Worm (Caenorhabditis elegans) whole organism, L2 larva: ENCODE results near the gene C45B11.6.
A peak's percentile ranks its signal among the peaks of the same experiment; 100 is the strongest.

ENCODE experiments used
- C34F6.9 ChIP-seq: fragments of 150-350 bp; optimal IDR thresholded peaks from 2 replicates; lab custom pipeline; 2014; ENCODE audit warnings: missing biosample characterization, missing genetic modification characterization
- F13H6.1 ChIP-seq: sonication (generic microtip); optimal IDR thresholded peaks from 2 replicates; lab custom pipeline; 2016; ENCODE audit warnings: missing genetic modification characterization, missing compliant biosample characterization
- R02D3.7 ChIP-seq: fragments of 150-350 bp; optimal IDR thresholded peaks from 2 replicates; lab custom pipeline; 2014; ENCODE audit warnings: missing biosample characterization, missing genetic modification characterization
- Y55F3AM.14 ChIP-seq: fragments of 200-800 bp; sonication (Bioruptor generic); optimal IDR thresholded peaks from 2 replicates; lab custom pipeline; 2018; ENCODE audit warnings: mild to moderate bottlenecking, missing genetic modification characterization, missing compliant biosample characterization
- ZK546.5 ChIP-seq: sonication (generic microtip); optimal IDR thresholded peaks from 2 replicates; lab custom pipeline; 2017; ENCODE audit warnings: missing biosample characterization, missing genetic modification characterization
- alr-1 ChIP-seq: fragments of 150-350 bp; optimal IDR thresholded peaks from 2 replicates; lab custom pipeline; 2014; ENCODE audit warnings: missing biosample characterization, missing genetic modification characterization
- aly-2 ChIP-seq: fragments of 150-350 bp; optimal IDR thresholded peaks from 2 replicates; lab custom pipeline; 2014; ENCODE audit warnings: missing biosample characterization, missing genetic modification characterization
- ama-1 ChIP-seq: fragments of 150-350 bp; optimal IDR thresholded peaks from 2 replicates; lab custom pipeline; 2018; ENCODE audit warnings: inconsistent platforms
- blmp-1 ChIP-seq: sonication (generic microtip); optimal IDR thresholded peaks from 2 replicates; lab custom pipeline; 2017; ENCODE audit warnings: missing genetic modification characterization, mild to moderate bottlenecking, missing compliant biosample characterization, antibody characterized with exemption, moderate library complexity; ENCODE audit not compliant: insufficient read depth
- ceh-16 ChIP-seq: fragments of 150-350 bp; optimal IDR thresholded peaks from 2 replicates; lab custom pipeline; 2014; ENCODE audit warnings: missing biosample characterization, missing genetic modification characterization
- ceh-82 ChIP-seq: fragments of 150-350 bp; optimal IDR thresholded peaks from 2 replicates; lab custom pipeline; 2014; ENCODE audit warnings: missing biosample characterization, missing genetic modification characterization
- crh-2 ChIP-seq: sonication (generic microtip); optimal IDR thresholded peaks from 2 replicates; lab custom pipeline; 2017; ENCODE audit warnings: missing biosample characterization, missing genetic modification characterization
- dmd-4 ChIP-seq: sonication (generic microtip); optimal IDR thresholded peaks from 2 replicates; lab custom pipeline; 2017; ENCODE audit warnings: missing biosample characterization, missing genetic modification characterization
- egl-27 ChIP-seq: sonication (generic microtip); optimal IDR thresholded peaks from 3 replicates; lab custom pipeline; 2017; ENCODE audit warnings: missing biosample characterization, missing genetic modification reagents, missing genetic modification characterization
- elt-1 ChIP-seq: fragments of 150-350 bp; optimal IDR thresholded peaks from 2 replicates; lab custom pipeline; 2014; ENCODE audit warnings: missing biosample characterization, missing genetic modification characterization
- elt-3 ChIP-seq: sonication (generic microtip); optimal IDR thresholded peaks from 2 replicates; lab custom pipeline; 2017; ENCODE audit warnings: missing biosample characterization, missing genetic modification characterization
- fos-1 ChIP-seq: fragments of 150-350 bp; optimal IDR thresholded peaks from 2 replicates; lab custom pipeline; 2014; ENCODE audit warnings: missing biosample characterization, missing genetic modification characterization
- gmeb-1 ChIP-seq: fragments of 150-350 bp; optimal IDR thresholded peaks from 2 replicates; lab custom pipeline; 2014; ENCODE audit warnings: missing biosample characterization, missing genetic modification characterization
- lin-11 ChIP-seq: fragments of 150-350 bp; sonication (generic microtip); optimal IDR thresholded peaks from 2 replicates; lab custom pipeline; 2014; ENCODE audit warnings: missing biosample characterization, missing genetic modification characterization, inconsistent platforms, mixed read lengths
- lin-13 ChIP-seq: fragments of 150-350 bp; optimal IDR thresholded peaks from 2 replicates; lab custom pipeline; 2014; ENCODE audit warnings: missing biosample characterization, missing genetic modification reagents, missing genetic modification characterization
- lin-39 ChIP-seq: fragments of 150-350 bp; optimal IDR thresholded peaks from 2 replicates; lab custom pipeline; 2014; ENCODE audit warnings: missing biosample characterization, missing genetic modification reagents, missing genetic modification characterization
- lsy-2 ChIP-seq, 2 experiments: fragments of 150-350 bp in 1 of 2; sonication (generic microtip) in 1 of 2; optimal IDR thresholded peaks; 2 replicates each; lab custom pipeline; 2014 to 2017; ENCODE audit warnings: missing biosample characterization in 2 of 2, missing genetic modification characterization in 2 of 2
- mab-5 ChIP-seq: fragments of 150-350 bp; optimal IDR thresholded peaks from 2 replicates; lab custom pipeline; 2014; ENCODE audit warnings: missing biosample characterization, missing genetic modification characterization
- mbf-1 ChIP-seq: sonication (generic microtip); optimal IDR thresholded peaks from 2 replicates; lab custom pipeline; 2017; ENCODE audit warnings: missing biosample characterization, missing genetic modification characterization
- mdl-1 ChIP-seq, 2 experiments: fragments of 150-350 bp in 1 of 2; sonication (generic microtip) in 1 of 2; optimal IDR thresholded peaks; 2 replicates each; lab custom pipeline; 2017; ENCODE audit warnings: missing biosample characterization in 2 of 2, missing genetic modification characterization in 2 of 2
- nhr-10 ChIP-seq: sonication (generic microtip); optimal IDR thresholded peaks from 2 replicates; lab custom pipeline; 2017; ENCODE audit warnings: missing biosample characterization, missing genetic modification characterization
- nhr-11 ChIP-seq: fragments of 150-350 bp; optimal IDR thresholded peaks from 2 replicates; lab custom pipeline; 2014; ENCODE audit warnings: missing biosample characterization, missing genetic modification characterization
- nhr-12 ChIP-seq: fragments of 150-350 bp; optimal IDR thresholded peaks from 2 replicates; lab custom pipeline; 2014; ENCODE audit warnings: missing biosample characterization, missing genetic modification characterization
- nhr-129 ChIP-seq: fragments of 150-350 bp; optimal IDR thresholded peaks from 2 replicates; lab custom pipeline; 2014; ENCODE audit warnings: missing biosample characterization, missing genetic modification characterization
- nhr-21 ChIP-seq: fragments of 150-350 bp; optimal IDR thresholded peaks from 2 replicates; lab custom pipeline; 2014; ENCODE audit warnings: missing biosample characterization, missing genetic modification characterization
- nhr-23 ChIP-seq: fragments of 150-350 bp; optimal IDR thresholded peaks from 2 replicates; lab custom pipeline; 2014; ENCODE audit warnings: missing biosample characterization, missing genetic modification reagents, missing genetic modification characterization
- nhr-237 ChIP-seq: fragments of 150-350 bp; optimal IDR thresholded peaks from 2 replicates; lab custom pipeline; 2014; ENCODE audit warnings: missing biosample characterization, missing genetic modification characterization
- nhr-25 ChIP-seq: fragments of 150-350 bp; sonication (generic microtip); optimal IDR thresholded peaks from 3 replicates; lab custom pipeline; 2014; ENCODE audit warnings: missing biosample characterization, missing genetic modification characterization
- nhr-6 ChIP-seq: fragments of 150-350 bp; optimal IDR thresholded peaks from 2 replicates; lab custom pipeline; 2014; ENCODE audit warnings: missing biosample characterization, missing genetic modification characterization
- nhr-77 ChIP-seq: fragments of 150-350 bp; optimal IDR thresholded peaks from 2 replicates; lab custom pipeline; 2014; ENCODE audit warnings: missing biosample characterization, missing genetic modification characterization
- peb-1 ChIP-seq: fragments of 150-350 bp; optimal IDR thresholded peaks from 2 replicates; lab custom pipeline; 2014; ENCODE audit warnings: missing biosample characterization, missing genetic modification characterization
- sem-4 ChIP-seq: fragments of 150-350 bp; optimal IDR thresholded peaks from 2 replicates; lab custom pipeline; 2014; ENCODE audit warnings: missing biosample characterization, missing genetic modification reagents, missing genetic modification characterization
- skn-1 ChIP-seq: sonication (generic microtip); optimal IDR thresholded peaks from 2 replicates; lab custom pipeline; 2017; ENCODE audit warnings: missing biosample characterization, missing genetic modification characterization
- sma-3 ChIP-seq: sonication (generic microtip); optimal IDR thresholded peaks from 2 replicates; lab custom pipeline; 2016; ENCODE audit warnings: missing genetic modification reagents, missing genetic modification characterization, missing compliant biosample characterization
- sma-9 ChIP-seq, 2 experiments: fragments of 150-350 bp in 1 of 2; sonication (generic microtip) in 1 of 2; optimal IDR thresholded peaks; 2 replicates each; lab custom pipeline; 2014 to 2016; ENCODE audit warnings: missing genetic modification characterization in 2 of 2, mild to moderate bottlenecking in 1 of 2, missing biosample characterization in 1 of 2, missing compliant biosample characterization in 1 of 2, missing genetic modification reagents in 1 of 2, moderate library complexity in 1 of 2
- snpc-4 ChIP-seq: fragments of 150-350 bp; optimal IDR thresholded peaks from 2 replicates; lab custom pipeline; 2014; ENCODE audit warnings: missing biosample characterization, missing genetic modification characterization
- unc-39 ChIP-seq: fragments of 150-350 bp; optimal IDR thresholded peaks from 2 replicates; lab custom pipeline; 2014; ENCODE audit warnings: missing biosample characterization, missing genetic modification characterization
- unc-55 ChIP-seq: fragments of 150-350 bp; sonication (generic microtip); optimal IDR thresholded peaks from 3 replicates; lab custom pipeline; 2014; ENCODE audit warnings: missing biosample characterization, missing genetic modification reagents, missing genetic modification characterization
- unc-62 ChIP-seq: fragments of 150-350 bp; optimal IDR thresholded peaks from 2 replicates; lab custom pipeline; 2014; ENCODE audit warnings: missing biosample characterization, missing genetic modification reagents, missing genetic modification characterization
- zag-1 ChIP-seq: fragments of 150-350 bp; optimal IDR thresholded peaks from 2 replicates; lab custom pipeline; 2014; ENCODE audit warnings: missing biosample characterization, missing genetic modification characterization
- ztf-1 ChIP-seq: fragments of 200-800 bp; sonication (Bioruptor generic); conservative IDR thresholded peaks from 2 replicates; pipeline ENCODE4 v1.3.6; 2022; ENCODE audit warnings: missing genetic modification characterization, missing compliant biosample characterization
- ztf-11 ChIP-seq: sonication (generic microtip); optimal IDR thresholded peaks from 2 replicates; lab custom pipeline; 2017; ENCODE audit warnings: missing biosample characterization, missing genetic modification characterization
- ztf-4 ChIP-seq: fragments of 150-350 bp; optimal IDR thresholded peaks from 2 replicates; lab custom pipeline; 2014; ENCODE audit warnings: missing biosample characterization, missing genetic modification characterization

C45B11.6 gene

ce11 chrV:11034748-11035147 is 9.1 kb upstream of the C45B11.6 start, which contains the start of gene pptr-2:
TSS of gene pptr-2 (minus strand) at chrV:11034931.
- TF ChIP-seq sma-9 (GFP tag; optimal IDR thresholded peaks at IDR 0.05; lab: Kevin White, UChicago): peak; percentile 14
- TF ChIP-seq sma-9 (tag; optimal IDR thresholded peaks at IDR 0.05; lab: Kevin White, UChicago): no peak
- TF ChIP-seq F13H6.1 (tag; lab: Kevin White, UChicago): peak; percentile 41
- TF ChIP-seq nhr-129 (tag; lab: Kevin White, UChicago): peak; percentile 59
- no peak for TF ChIP-seq unc-55 (GFP tag; lab: Kevin White, UChicago)
- TF ChIP-seq C34F6.9 (tag; lab: Kevin White, UChicago): peak; percentile 16
- TF ChIP-seq sem-4: peak; percentile 22
- TF ChIP-seq aly-2 (tag; lab: Kevin White, UChicago): no peak
- no peak for TF ChIP-seq nhr-21 (tag; lab: Kevin White, UChicago)
- no peak for TF ChIP-seq mab-5

ce11 chrV:11039379-11039954 is 4.4 kb upstream of the C45B11.6 start, which contains the start of gene pak-2:
TSS of gene pak-2 (minus strand) at chrV:11039429.
- TF ChIP-seq nhr-21 (tag; lab: Kevin White, UChicago) (peak; percentile 39), nhr-129 (tag; lab: Kevin White, UChicago) (peak; percentile 90), peb-1 (tag; lab: Kevin White, UChicago) (no peak), nhr-23 (no peak), egl-27 (tag; lab: Kevin White, UChicago) (peak; percentile 55), nhr-25 (tag; lab: Kevin White, UChicago) (peak; percentile 76), mab-5 (no peak), R02D3.7 (tag; lab: Kevin White, UChicago) (no peak), elt-1 (no peak), ztf-11 (tag; lab: Kevin White, UChicago) (no peak), nhr-6 (peak; percentile 75), unc-62 (no peak), nhr-77 (tag; lab: Kevin White, UChicago) (no peak), F13H6.1 (tag; lab: Kevin White, UChicago) (peak; percentile 81), blmp-1 (tag; lab: Kevin White, UChicago) (peak; percentile 39), sma-9 (GFP tag; optimal IDR thresholded peaks at IDR 0.05; lab: Kevin White, UChicago) (peak; percentile 62), sma-9 (tag; optimal IDR thresholded peaks at IDR 0.05; lab: Kevin White, UChicago) (no peak), mdl-1 (tag; optimal IDR thresholded peaks at IDR 0.05; lab: Kevin White, UChicago) (no peak), skn-1 (no peak), crh-2 (tag; lab: Kevin White, UChicago) (peak; percentile 74), nhr-237 (tag; lab: Kevin White, UChicago) (no peak), unc-55 (GFP tag; lab: Kevin White, UChicago) (peak; percentile 95), C34F6.9 (tag; lab: Kevin White, UChicago) (peak; percentile 93), sma-3 (GFP tag; lab: Kevin White, UChicago) (peak; percentile 93), ceh-82 (tag; lab: Kevin White, UChicago) (no peak), ztf-4 (tag; lab: Kevin White, UChicago) (no peak), zag-1 (tag; lab: Kevin White, UChicago) (peak; percentile 12), nhr-12 (no peak), Y55F3AM.14 (GFP tag; lab: Kevin White, UChicago) (peak; percentile 37), gmeb-1 (tag; lab: Kevin White, UChicago) (peak; percentile 69), lin-13 (GFP tag; lab: Kevin White, UChicago) (peak; percentile 84), lin-39 (tag; lab: Kevin White, UChicago) (no peak), snpc-4 (tag; lab: Kevin White, UChicago) (no peak), elt-3 (tag; lab: Kevin White, UChicago) (no peak), unc-39 (tag; lab: Kevin White, UChicago) (no peak), nhr-10 (no peak), nhr-11 (no peak), ceh-16 (tag; lab: Kevin White, UChicago) (no peak), ztf-1 (GFP tag; lab: Robert Waterston, UW) (no peak), ZK546.5 (no peak), alr-1 (tag; lab: Kevin White, UChicago) (no peak), mbf-1 (tag; lab: Kevin White, UChicago) (no peak), dmd-4 (tag; lab: Kevin White, UChicago) (no peak), lin-11 (tag; lab: Kevin White, UChicago) (no peak), ama-1 (lab: Kevin White, UChicago) (no peak), sem-4 (peak; percentile 45), fos-1 (tag; lab: Kevin White, UChicago) (peak; percentile 76), lsy-2 (tag; optimal IDR thresholded peaks at IDR 0.05; lab: Kevin White, UChicago) (peak; percentile 38 to 85), aly-2 (tag; lab: Kevin White, UChicago) (no peak)
